Worm (Caenorhabditis elegans): ENCODE results near the gene Y116F11B.13.

DNA sequence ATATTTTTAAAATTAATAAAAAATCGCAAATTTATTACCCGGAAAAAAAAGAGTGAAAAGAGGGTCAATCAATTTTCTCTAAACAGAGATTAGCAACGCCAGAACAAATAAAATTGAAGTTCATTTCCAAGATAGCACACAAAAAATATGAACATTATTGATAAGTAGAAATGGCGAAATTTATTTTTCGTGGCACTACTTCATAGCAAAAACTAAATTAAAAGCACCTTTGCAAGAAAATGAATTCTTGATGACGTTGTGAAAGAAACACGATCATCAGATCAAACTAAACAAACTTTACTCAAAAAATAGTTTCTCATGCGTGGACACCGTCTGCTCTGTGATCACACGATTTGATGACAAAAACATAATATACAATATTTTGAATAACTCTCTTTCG, 39.6 kb downstream of the Y116F11B.13 start, which contains the start of gene Y60A3A.16:
- TF ChIP-seq unc-39 (tag; optimal IDR thresholded peaks at IDR 0.05) (no peak), nhr-12 (tag; optimal IDR thresholded peaks at IDR 0.05) (no peak), unc-62 (GFP tag; optimal IDR thresholded peaks at IDR 0.05) (no peak), zip-8 (tag; optimal IDR thresholded peaks at IDR 0.05) (no peak), mab-5 (tag; optimal IDR thresholded peaks at IDR 0.05) (no peak), mep-1 (tag; optimal IDR thresholded peaks at IDR 0.05) (no peak)

All from whole organism, mixed stage, embryonic.